Worm (Caenorhabditis elegans) whole organism, L4 larva: ENCODE measurements around the gene C17C3.3.

Experiments
- F10B5.3 ChIP-seq: sonication (generic microtip); optimal IDR thresholded peaks from 2 replicates; lab custom pipeline; 2016; ENCODE audit warnings: mild to moderate bottlenecking, missing genetic modification characterization, missing compliant biosample characterization
- F37D6.2 ChIP-seq: sonication (generic microtip); optimal IDR thresholded peaks from 2 replicates; lab custom pipeline; 2016; ENCODE audit warnings: mild to moderate bottlenecking, missing genetic modification characterization, missing compliant biosample characterization
- F49E8.2 ChIP-seq: sonication (generic microtip); optimal IDR thresholded peaks from 2 replicates; lab custom pipeline; 2016; ENCODE audit warnings: missing compliant biosample characterization, mild to moderate bottlenecking, missing genetic modification characterization, borderline replicate concordance
- T26A8.4 ChIP-seq: fragments of 200-800 bp; sonication (Bioruptor generic); IDR thresholded peaks from 2 replicates; pipeline ENCODE4 v1.3.6; 2022; ENCODE audit warnings: missing genetic modification characterization, missing compliant biosample characterization
- Y105C5A.15 ChIP-seq: fragments of 200-800 bp; sonication (Bioruptor generic); IDR thresholded peaks from 2 replicates; pipeline ENCODE4 v1.3.6; 2022; ENCODE audit warnings: missing genetic modification characterization, missing compliant biosample characterization
- Y48G9A.11 ChIP-seq: fragments of 200-800 bp; sonication (Bioruptor generic); IDR thresholded peaks from 2 replicates; pipeline ENCODE4 v1.3.6; 2022; ENCODE audit warnings: missing genetic modification reagents, missing genetic modification characterization, missing compliant biosample characterization
- Y5F2A.4 ChIP-seq: fragments of 200-800 bp; sonication (Bioruptor generic); optimal IDR thresholded peaks from 2 replicates; lab custom pipeline; 2018; ENCODE audit warnings: mild to moderate bottlenecking, missing genetic modification characterization, missing compliant biosample characterization
- ZK546.5 ChIP-seq, 2 experiments: sonication (generic microtip); optimal IDR thresholded peaks; 2 replicates each; lab custom pipeline; 2017; ENCODE audit warnings: missing biosample characterization in 2 of 2, missing genetic modification characterization in 2 of 2
- aha-1 ChIP-seq: fragments of 150-350 bp; peaks from one replicate; lab custom pipeline; 2014; ENCODE audit warnings: missing biosample characterization, missing genetic modification characterization
- arid-1 ChIP-seq: fragments of 200-800 bp; sonication (Bioruptor generic); conservative IDR thresholded peaks from 2 replicates; pipeline ENCODE4 v1.3.6; 2022; ENCODE audit warnings: missing genetic modification reagents, missing genetic modification characterization, missing compliant biosample characterization
- ceh-20 ChIP-seq: fragments of 200-800 bp; sonication (Bioruptor generic); IDR thresholded peaks from 2 replicates; pipeline ENCODE4 v1.3.6; 2022; ENCODE audit warnings: missing genetic modification reagents, missing genetic modification characterization, missing compliant biosample characterization
- ceh-44 ChIP-seq: fragments of 200-800 bp; sonication (Bioruptor generic); IDR thresholded peaks from 2 replicates; pipeline ENCODE4 v1.3.6; 2022; ENCODE audit warnings: missing genetic modification reagents, missing genetic modification characterization, missing compliant biosample characterization
- ceh-62 ChIP-seq: sonication (generic microtip); optimal IDR thresholded peaks from 2 replicates; lab custom pipeline; 2017; ENCODE audit warnings: missing biosample characterization, missing genetic modification characterization
- daf-12 ChIP-seq: fragments of 150-350 bp; optimal IDR thresholded peaks from 2 replicates; lab custom pipeline; 2014; ENCODE audit warnings: missing biosample characterization, missing genetic modification reagents, missing genetic modification characterization
- daf-8 ChIP-seq: fragments of 200-800 bp; sonication (Bioruptor generic); IDR thresholded peaks from 2 replicates; pipeline ENCODE4 v1.3.6; 2022; ENCODE audit warnings: missing genetic modification characterization, missing compliant biosample characterization
- dmd-6 ChIP-seq: fragments of 200-800 bp; sonication (Bioruptor generic); IDR thresholded peaks from 2 replicates; pipeline ENCODE4 v1.3.6; 2022; ENCODE audit warnings: missing genetic modification reagents, missing genetic modification characterization, missing compliant biosample characterization
- dmd-8 ChIP-seq: fragments of 200-800 bp; sonication (Bioruptor generic); IDR thresholded peaks from 2 replicates; pipeline ENCODE4 v1.3.6; 2022; ENCODE audit warnings: missing genetic modification characterization, missing compliant biosample characterization
- dmd-9 ChIP-seq: fragments of 200-800 bp; sonication (Bioruptor generic); IDR thresholded peaks from 2 replicates; pipeline ENCODE4 v1.3.6; 2022; ENCODE audit warnings: missing genetic modification reagents, missing genetic modification characterization, missing compliant biosample characterization
- dve-1 ChIP-seq: sonication (generic microtip); optimal IDR thresholded peaks from 2 replicates; lab custom pipeline; 2017; ENCODE audit warnings: antibody characterized with exemption, mild to moderate bottlenecking, missing genetic modification characterization, missing compliant biosample characterization; ENCODE audit not compliant: insufficient read depth
- egl-27 ChIP-seq: sonication (generic microtip); optimal IDR thresholded peaks from 3 replicates; lab custom pipeline; 2017; ENCODE audit warnings: missing biosample characterization, missing genetic modification reagents, missing genetic modification characterization
- fkh-10 ChIP-seq: fragments of 150-350 bp; optimal IDR thresholded peaks from 2 replicates; lab custom pipeline; 2014; ENCODE audit warnings: missing biosample characterization, missing genetic modification reagents, missing genetic modification characterization
- lim-7 ChIP-seq: fragments of 200-800 bp; sonication (Bioruptor generic); IDR thresholded peaks from 2 replicates; pipeline ENCODE4 v1.3.6; 2022; ENCODE audit warnings: missing genetic modification characterization, missing compliant biosample characterization
- lin-1 ChIP-seq: fragments of 200-800 bp; sonication (Bioruptor generic); IDR thresholded peaks from 2 replicates; pipeline ENCODE4 v1.3.6; 2022; ENCODE audit warnings: missing genetic modification reagents, missing genetic modification characterization, missing compliant biosample characterization
- lin-13 ChIP-seq: fragments of 150-350 bp; optimal IDR thresholded peaks from 2 replicates; lab custom pipeline; 2014; ENCODE audit warnings: missing biosample characterization, missing genetic modification reagents, missing genetic modification characterization
- lin-15B ChIP-seq: fragments of 150-350 bp; sonication (generic microtip); optimal IDR thresholded peaks from 3 replicates; lab custom pipeline; 2014; ENCODE audit warnings: missing biosample characterization, missing genetic modification characterization
- lin-29 ChIP-seq: fragments of 200-800 bp; sonication (Bioruptor generic); IDR thresholded peaks from 2 replicates; pipeline ENCODE4 v1.3.6; 2022; ENCODE audit warnings: missing genetic modification reagents, missing genetic modification characterization, missing compliant biosample characterization
- lin-38 ChIP-seq: fragments of 200-800 bp; sonication (Bioruptor generic); IDR thresholded peaks from 2 replicates; pipeline ENCODE4 v1.3.6; 2022; ENCODE audit warnings: missing genetic modification reagents, missing genetic modification characterization, missing compliant biosample characterization
- lin-39 ChIP-seq: fragments of 150-350 bp; optimal IDR thresholded peaks from 2 replicates; lab custom pipeline; 2014; ENCODE audit warnings: missing biosample characterization, missing genetic modification reagents, missing genetic modification characterization
- lsy-2 ChIP-seq, 2 experiments: fragments of 150-350 bp in 1 of 2; sonication (generic microtip) in 1 of 2; optimal IDR thresholded peaks; 2 replicates each; lab custom pipeline; 2014 to 2017; ENCODE audit warnings: missing biosample characterization in 2 of 2, missing genetic modification characterization in 2 of 2
- madf-5 ChIP-seq, 2 experiments: fragments of 200-800 bp; sonication (Bioruptor generic); IDR thresholded peaks; 2 replicates each; pipeline ENCODE4 v1.3.6; 2022; ENCODE audit warnings: missing compliant biosample characterization in 2 of 2, missing genetic modification characterization in 2 of 2
- mdt-29 ChIP-seq: fragments of 200-800 bp; sonication (Bioruptor generic); IDR thresholded peaks from 2 replicates; pipeline ENCODE4 v1.3.6; 2022; ENCODE audit warnings: missing genetic modification reagents, missing genetic modification characterization, missing compliant biosample characterization
- mep-1 ChIP-seq: fragments of 150-350 bp; sonication (generic microtip); optimal IDR thresholded peaks from 3 replicates; lab custom pipeline; 2014; ENCODE audit warnings: missing biosample characterization, missing genetic modification characterization
- mes-2 ChIP-seq: sonication (generic microtip); optimal IDR thresholded peaks from 2 replicates; lab custom pipeline; 2016; ENCODE audit warnings: missing genotype, mild to moderate bottlenecking, missing genetic modification characterization, missing compliant biosample characterization; ENCODE audit not compliant: poor library complexity, severe bottlenecking
- nhr-102 ChIP-seq: sonication (generic microtip); optimal IDR thresholded peaks from 2 replicates; lab custom pipeline; 2016; ENCODE audit warnings: mild to moderate bottlenecking, missing genetic modification characterization, moderate library complexity, missing compliant biosample characterization
- nhr-237 ChIP-seq: sonication (generic microtip); optimal IDR thresholded peaks from 2 replicates; lab custom pipeline; 2017; ENCODE audit warnings: missing biosample characterization, missing genetic modification characterization
- nhr-28 ChIP-seq: fragments of 150-350 bp; optimal IDR thresholded peaks from 2 replicates; lab custom pipeline; 2014; ENCODE audit warnings: missing biosample characterization, missing genetic modification characterization
- nhr-41 ChIP-seq: fragments of 200-800 bp; sonication (Bioruptor generic); IDR thresholded peaks from 2 replicates; pipeline ENCODE4 v1.3.6; 2022; ENCODE audit warnings: missing genetic modification reagents, missing genetic modification characterization, missing compliant biosample characterization
- nhr-42 ChIP-seq: fragments of 200-800 bp; sonication (Bioruptor generic); IDR thresholded peaks from 2 replicates; pipeline ENCODE4 v1.3.6; 2022; ENCODE audit warnings: missing genetic modification characterization, missing compliant biosample characterization
- nhr-48 ChIP-seq: sonication (generic microtip); optimal IDR thresholded peaks from 2 replicates; lab custom pipeline; 2016; ENCODE audit warnings: mild to moderate bottlenecking, missing genetic modification characterization, missing compliant biosample characterization
- nhr-76 ChIP-seq: fragments of 150-350 bp; optimal IDR thresholded peaks from 2 replicates; lab custom pipeline; 2014; ENCODE audit warnings: missing biosample characterization, missing genetic modification characterization
- pqm-1 ChIP-seq: sonication (generic microtip); optimal IDR thresholded peaks from 2 replicates; lab custom pipeline; 2017; ENCODE audit warnings: missing biosample characterization, missing genetic modification characterization
- skn-1 ChIP-seq: fragments of 150-350 bp; optimal IDR thresholded peaks from 2 replicates; lab custom pipeline; 2014; ENCODE audit warnings: missing biosample characterization, missing genetic modification characterization
- spr-1 ChIP-seq: sonication (generic microtip); optimal IDR thresholded peaks from 2 replicates; lab custom pipeline; 2016; ENCODE audit warnings: mild to moderate bottlenecking, missing genetic modification characterization, missing compliant biosample characterization
- tag-97 ChIP-seq: fragments of 200-800 bp; sonication (Bioruptor generic); IDR thresholded peaks from 2 replicates; pipeline ENCODE4 v1.3.6; 2022; ENCODE audit warnings: missing genetic modification characterization, missing compliant biosample characterization
- tra-1 ChIP-seq: fragments of 200-800 bp; sonication (Bioruptor generic); IDR thresholded peaks from 2 replicates; pipeline ENCODE4 v1.3.6; 2022; ENCODE audit warnings: missing genetic modification reagents, missing genetic modification characterization, missing compliant biosample characterization
- unc-62 ChIP-seq, 3 experiments: fragments of 150-350 bp in 1 of 3; sonication (generic microtip); optimal IDR thresholded peaks in 2 of 3; peaks in 1 of 3; 1 replicate in 1 of 3; 2 replicates in 2 of 3; lab custom pipeline; 2014 to 2017; ENCODE audit warnings: missing biosample characterization in 3 of 3, missing genetic modification characterization in 3 of 3, missing genetic modification reagents in 3 of 3, missing genotype in 1 of 3
- vab-7 ChIP-seq: fragments of 200-800 bp; sonication (Bioruptor generic); IDR thresholded peaks from 2 replicates; pipeline ENCODE4 v1.3.6; 2022; ENCODE audit warnings: missing genetic modification reagents, missing genetic modification characterization, missing compliant biosample characterization
- zag-1 ChIP-seq: fragments of 150-350 bp; optimal IDR thresholded peaks from 2 replicates; lab custom pipeline; 2014; ENCODE audit warnings: missing biosample characterization, missing genetic modification characterization
- zfp-3 ChIP-seq: fragments of 200-800 bp; sonication (Bioruptor generic); conservative IDR thresholded peaks from 2 replicates; pipeline ENCODE4 v1.3.6; 2022; ENCODE audit warnings: missing genetic modification reagents, missing genetic modification characterization, missing compliant biosample characterization
- zip-11 ChIP-seq: fragments of 200-800 bp; sonication (Bioruptor generic); IDR thresholded peaks from 2 replicates; pipeline ENCODE4 v1.3.6; 2022; ENCODE audit warnings: missing genetic modification characterization, missing compliant biosample characterization
- ztf-11 ChIP-seq: fragments of 150-350 bp; optimal IDR thresholded peaks from 2 replicates; lab custom pipeline; 2014; ENCODE audit warnings: missing biosample characterization, missing genetic modification characterization
- ztf-7 ChIP-seq: fragments of 150-350 bp; optimal IDR thresholded peaks from 2 replicates; lab custom pipeline; 2014; ENCODE audit warnings: missing biosample characterization, missing genetic modification characterization

C17C3.3 gene

ce11 chrII:5544145-5544515 lies 17.4 kb upstream of the C17C3.3 start (continued):
- TF ChIP-seq aha-1 (tag; lab: Kevin White, UChicago): peak; percentile 48
- no peak for TF ChIP-seq daf-8 (GFP tag; lab: Robert Waterston, UW)
- TF ChIP-seq mdt-29 (GFP tag; lab: Robert Waterston, UW): peak; percentile 97
- TF ChIP-seq lin-38 (GFP tag; lab: Robert Waterston, UW): 0 out of 2 replicates have a peak, but pooled peaks have one; percentile 4
- no peak for TF ChIP-seq madf-5 (GFP tag; IDR thresholded peaks at IDR 0.05; lab: Robert Waterston, UW)
- no peak for TF ChIP-seq pqm-1
- no peak for TF ChIP-seq lin-39 (tag; lab: Kevin White, UChicago)
- peak; percentile 71 for TF ChIP-seq nhr-28 (tag; lab: Kevin White, UChicago)
- no peak for TF ChIP-seq nhr-48
- peak; percentile 4 for TF ChIP-seq T26A8.4 (GFP tag; lab: Robert Waterston, UW)
- no peak for TF ChIP-seq lin-29
- TF ChIP-seq egl-27 (tag; lab: Kevin White, UChicago): peak; percentile 48
- TF ChIP-seq F37D6.2: no peak
- TF ChIP-seq mes-2 (tag; lab: Kevin White, UChicago): peak; percentile 81
- peak; percentile 10 for TF ChIP-seq nhr-102
- no peak for TF ChIP-seq ztf-11 (tag; lab: Kevin White, UChicago)
- no peak for TF ChIP-seq lim-7 (GFP tag; lab: Robert Waterston, UW)
- no peak for TF ChIP-seq lin-15B (tag; lab: Kevin White, UChicago)
- no peak for TF ChIP-seq ceh-62 (tag; lab: Kevin White, UChicago)
- TF ChIP-seq F10B5.3 (tag; lab: Kevin White, UChicago): no peak
- peak; percentile 96 for TF ChIP-seq dve-1 (tag; lab: Kevin White, UChicago)
- TF ChIP-seq nhr-41 (GFP tag; lab: Robert Waterston, UW): peak; percentile 46; the same call in 1 of the 2 replicates
- TF ChIP-seq nhr-237 (tag; lab: Kevin White, UChicago): no peak
- TF ChIP-seq spr-1 (tag; lab: Kevin White, UChicago): no peak
- TF ChIP-seq Y5F2A.4 (GFP tag; lab: Kevin White, UChicago): no peak
- TF ChIP-seq ceh-20 (GFP tag; lab: Robert Waterston, UW): peak; percentile 46
- no peak for TF ChIP-seq nhr-76 (tag; lab: Kevin White, UChicago)
- no peak for TF ChIP-seq skn-1 (tag; lab: Kevin White, UChicago)
- TF ChIP-seq Y105C5A.15: no peak
- TF ChIP-seq vab-7 (GFP tag; lab: Robert Waterston, UW): peak; percentile 61
- no peak for TF ChIP-seq Y48G9A.11 (GFP tag; lab: Robert Waterston, UW)
- peak; percentile 57 for TF ChIP-seq lin-13 (GFP tag; lab: Kevin White, UChicago)
- TF ChIP-seq lsy-2 (tag; optimal IDR thresholded peaks at IDR 0.05; lab: Kevin White, UChicago): peak; percentile 0 to 83
- TF ChIP-seq ZK546.5 (tag; optimal IDR thresholded peaks at IDR 0.05; lab: Kevin White, UChicago): no peak
- TF ChIP-seq unc-62 (GFP tag; optimal IDR thresholded peaks at IDR 0.05 in 1 of 2; lab: Kevin White, UChicago): peak in 1 of 2 experiments; percentile 95
- no peak for TF ChIP-seq unc-62 (tag; optimal IDR thresholded peaks at IDR 0.05; lab: Kevin White, UChicago)
- TF ChIP-seq dmd-6 (GFP tag; lab: Robert Waterston, UW): peak; percentile 80
- TF ChIP-seq zip-11: no peak
- peak; percentile 76 for TF ChIP-seq mep-1 (tag; lab: Kevin White, UChicago)
- TF ChIP-seq nhr-42: peak; percentile 86
- TF ChIP-seq arid-1: peak; percentile 74
- no peak for TF ChIP-seq ceh-44
- TF ChIP-seq dmd-8: 0 out of 2 replicates have a peak, but pooled peaks have one; percentile 4
- TF ChIP-seq ztf-7 (tag; lab: Kevin White, UChicago): no peak
- no peak for TF ChIP-seq tra-1
- TF ChIP-seq zag-1: no peak
- TF ChIP-seq fkh-10 (GFP tag; lab: Kevin White, UChicago): no peak
- TF ChIP-seq lin-1 (GFP tag; lab: Robert Waterston, UW): peak; percentile 59; the same call in 1 of the 2 replicates
- no peak for TF ChIP-seq F49E8.2 (tag; lab: Kevin White, UChicago)
- TF ChIP-seq zfp-3: no peak
- TF ChIP-seq dmd-9 (GFP tag; lab: Robert Waterston, UW): peak; percentile 62; the same call in 1 of the 2 replicates
- TF ChIP-seq tag-97 (GFP tag; lab: Robert Waterston, UW): no peak
- no peak for TF ChIP-seq daf-12 (tag; lab: Kevin White, UChicago)
